Worm (Caenorhabditis elegans) whole organism, late embryonic: ENCODE data around the gene T04A6.3.
A peak's percentile ranks its signal among the peaks of the same experiment; 100 is the strongest.

Experiments used
- C08G9.2 ChIP-seq: sonication (generic microtip); optimal IDR thresholded peaks from 2 replicates; lab custom pipeline; 2016; ENCODE audit warnings: mild to moderate bottlenecking, missing genetic modification characterization, moderate library complexity, missing compliant biosample characterization
- C38D4.7 ChIP-seq: fragments of 200-800 bp; sonication (Bioruptor generic); optimal IDR thresholded peaks from 2 replicates; lab custom pipeline; 2018; ENCODE audit warnings: mild to moderate bottlenecking, missing genetic modification characterization, moderate library complexity, missing compliant biosample characterization
- F13H6.1 ChIP-seq: sonication (generic microtip); optimal IDR thresholded peaks from 2 replicates; lab custom pipeline; 2016; ENCODE audit warnings: missing genetic modification characterization, missing compliant biosample characterization
- K02D7.2 ChIP-seq: sonication (generic microtip); optimal IDR thresholded peaks from 2 replicates; lab custom pipeline; 2017; ENCODE audit warnings: mild to moderate bottlenecking, missing genetic modification characterization, missing compliant biosample characterization
- K09A11.1 ChIP-seq: sonication (generic microtip); optimal IDR thresholded peaks from 2 replicates; lab custom pipeline; 2017; ENCODE audit warnings: antibody characterized with exemption, mild to moderate bottlenecking, missing genetic modification characterization, missing compliant biosample characterization; ENCODE audit not compliant: insufficient read depth
- ahr-1 ChIP-seq: sonication (generic microtip); optimal IDR thresholded peaks from 2 replicates; lab custom pipeline; 2016; ENCODE audit warnings: missing genetic modification characterization, missing compliant biosample characterization
- ama-1 ChIP-seq: fragments of 150-350 bp; optimal IDR thresholded peaks from 2 replicates; lab custom pipeline; 2014
- ceh-14 ChIP-seq: sonication (generic microtip); optimal IDR thresholded peaks from 2 replicates; lab custom pipeline; 2016; ENCODE audit warnings: missing genotype, missing genetic modification characterization, missing compliant biosample characterization
- ceh-18 ChIP-seq: sonication (generic microtip); optimal IDR thresholded peaks from 2 replicates; lab custom pipeline; 2016; ENCODE audit warnings: missing genetic modification characterization, missing compliant biosample characterization
- ceh-2 ChIP-seq: sonication (generic microtip); optimal IDR thresholded peaks from 2 replicates; lab custom pipeline; 2016; ENCODE audit warnings: missing genotype, missing genetic modification characterization, missing compliant biosample characterization
- ceh-22 ChIP-seq: sonication (generic microtip); optimal IDR thresholded peaks from 2 replicates; lab custom pipeline; 2017; ENCODE audit warnings: missing biosample characterization, missing genetic modification characterization
- ceh-30 ChIP-seq: fragments of 150-350 bp; optimal IDR thresholded peaks from 2 replicates; lab custom pipeline; 2014; ENCODE audit warnings: missing biosample characterization, missing genetic modification characterization
- ceh-31 ChIP-seq: sonication (generic microtip); optimal IDR thresholded peaks from 2 replicates; lab custom pipeline; 2016; ENCODE audit warnings: missing genetic modification characterization, missing compliant biosample characterization
- ceh-34 ChIP-seq: sonication (generic microtip); optimal IDR thresholded peaks from 2 replicates; lab custom pipeline; 2016; ENCODE audit warnings: mild to moderate bottlenecking, missing genetic modification characterization, missing compliant biosample characterization
- ceh-48 ChIP-seq: sonication (generic microtip); optimal IDR thresholded peaks from 2 replicates; lab custom pipeline; 2016; ENCODE audit warnings: missing genetic modification characterization, inconsistent platforms, missing compliant biosample characterization
- ceh-9 ChIP-seq: sonication (generic microtip); optimal IDR thresholded peaks from 2 replicates; lab custom pipeline; 2016; ENCODE audit warnings: mild to moderate bottlenecking, missing genetic modification characterization, inconsistent platforms, missing compliant biosample characterization
- che-1 ChIP-seq: sonication (generic microtip); optimal IDR thresholded peaks from 2 replicates; lab custom pipeline; 2016; ENCODE audit warnings: mild to moderate bottlenecking, missing genetic modification characterization, missing compliant biosample characterization
- dmd-4 ChIP-seq: sonication (generic microtip); optimal IDR thresholded peaks from 2 replicates; lab custom pipeline; 2016; ENCODE audit warnings: borderline replicate concordance, missing genetic modification characterization, missing compliant biosample characterization
- dve-1 ChIP-seq: sonication (generic microtip); optimal IDR thresholded peaks from 2 replicates; lab custom pipeline; 2017; ENCODE audit warnings: antibody characterized with exemption, mild to moderate bottlenecking, missing genetic modification characterization, missing compliant biosample characterization
- elt-4 ChIP-seq: sonication (generic microtip); optimal IDR thresholded peaks from 2 replicates; lab custom pipeline; 2016; ENCODE audit warnings: missing genetic modification characterization, missing compliant biosample characterization
- ets-4 ChIP-seq: sonication (generic microtip); optimal IDR thresholded peaks from 2 replicates; lab custom pipeline; 2016; ENCODE audit warnings: missing genetic modification characterization, missing compliant biosample characterization
- fax-1 ChIP-seq: sonication (generic microtip); optimal IDR thresholded peaks from 2 replicates; lab custom pipeline; 2016; ENCODE audit warnings: missing genotype, missing genetic modification characterization, missing compliant biosample characterization
- fkh-6 ChIP-seq: sonication (generic microtip); optimal IDR thresholded peaks from 2 replicates; lab custom pipeline; 2016; ENCODE audit warnings: missing genetic modification characterization, missing compliant biosample characterization
- gmeb-2 ChIP-seq: sonication (generic microtip); optimal IDR thresholded peaks from 2 replicates; lab custom pipeline; 2016; ENCODE audit warnings: missing genetic modification characterization, inconsistent platforms, missing compliant biosample characterization
- hlh-15 ChIP-seq: sonication (generic microtip); optimal IDR thresholded peaks from 2 replicates; lab custom pipeline; 2016; ENCODE audit warnings: missing genetic modification characterization, missing compliant biosample characterization
- hlh-8 ChIP-seq: sonication (generic microtip); optimal IDR thresholded peaks from 2 replicates; lab custom pipeline; 2016; ENCODE audit warnings: missing genotype, missing genetic modification characterization, missing compliant biosample characterization
- lim-6 ChIP-seq: sonication (generic microtip); optimal IDR thresholded peaks from 2 replicates; lab custom pipeline; 2016; ENCODE audit warnings: missing genetic modification characterization, missing compliant biosample characterization
- lin-11 ChIP-seq: fragments of 200-800 bp; sonication (Bioruptor generic); optimal IDR thresholded peaks from 2 replicates; lab custom pipeline; 2018; ENCODE audit warnings: mild to moderate bottlenecking, missing genetic modification characterization, missing compliant biosample characterization
- madf-2 ChIP-seq: sonication (generic microtip); optimal IDR thresholded peaks from 2 replicates; lab custom pipeline; 2017; ENCODE audit warnings: missing genetic modification characterization, missing compliant biosample characterization
- mec-3 ChIP-seq: sonication (generic microtip); optimal IDR thresholded peaks from 2 replicates; lab custom pipeline; 2016; ENCODE audit warnings: borderline replicate concordance, missing genetic modification characterization, missing compliant biosample characterization
- nfya-1 ChIP-seq: sonication (generic microtip); optimal IDR thresholded peaks from 2 replicates; lab custom pipeline; 2017; ENCODE audit warnings: missing genetic modification characterization, mild to moderate bottlenecking, missing compliant biosample characterization, antibody characterized with exemption, moderate library complexity
- nhr-11 ChIP-seq: fragments of 150-350 bp; optimal IDR thresholded peaks from 2 replicates; lab custom pipeline; 2014; ENCODE audit warnings: missing biosample characterization, missing genetic modification characterization
- nhr-232 ChIP-seq: sonication (generic microtip); optimal IDR thresholded peaks from 2 replicates; lab custom pipeline; 2016; ENCODE audit warnings: missing genetic modification characterization, missing compliant biosample characterization
- npax-4 ChIP-seq: sonication (generic microtip); optimal IDR thresholded peaks from 2 replicates; lab custom pipeline; 2016; ENCODE audit warnings: missing genetic modification characterization, missing compliant biosample characterization
- odd-2 ChIP-seq: sonication (generic microtip); optimal IDR thresholded peaks from 2 replicates; lab custom pipeline; 2017; ENCODE audit warnings: antibody characterized with exemption, mild to moderate bottlenecking, missing genetic modification characterization, missing compliant biosample characterization
- pag-3 ChIP-seq: sonication (generic microtip); optimal IDR thresholded peaks from 2 replicates; lab custom pipeline; 2016; ENCODE audit warnings: missing compliant biosample characterization, missing genetic modification characterization, borderline replicate concordance
- pax-1 ChIP-seq: fragments of 150-350 bp; optimal IDR thresholded peaks from 2 replicates; lab custom pipeline; 2014; ENCODE audit warnings: missing biosample characterization, missing genetic modification characterization
- pha-2 ChIP-seq: sonication (generic microtip); optimal IDR thresholded peaks from 2 replicates; lab custom pipeline; 2017; ENCODE audit warnings: mild to moderate bottlenecking, missing genetic modification characterization, missing compliant biosample characterization
- pqm-1 ChIP-seq: sonication (generic microtip); optimal IDR thresholded peaks from 2 replicates; lab custom pipeline; 2016; ENCODE audit warnings: missing genetic modification characterization, missing compliant biosample characterization
- pros-1 ChIP-seq: fragments of 150-350 bp; optimal IDR thresholded peaks from 2 replicates; lab custom pipeline; 2014; ENCODE audit warnings: missing biosample characterization, missing genetic modification reagents, missing genetic modification characterization
- ref-2 ChIP-seq: sonication (generic microtip); optimal IDR thresholded peaks from 2 replicates; lab custom pipeline; 2016; ENCODE audit warnings: missing genetic modification characterization, missing compliant biosample characterization
- rnt-1 ChIP-seq: sonication (generic microtip); optimal IDR thresholded peaks from 2 replicates; lab custom pipeline; 2016; ENCODE audit warnings: missing genetic modification characterization, missing compliant biosample characterization
- sox-2 ChIP-seq: fragments of 200-800 bp; sonication (Bioruptor generic); IDR thresholded peaks from 2 replicates; pipeline ENCODE4 v1.3.6; 2022; ENCODE audit warnings: missing genetic modification reagents, missing genetic modification characterization, missing compliant biosample characterization
- syd-9 ChIP-seq: sonication (generic microtip); optimal IDR thresholded peaks from 2 replicates; lab custom pipeline; 2016; ENCODE audit warnings: mild to moderate bottlenecking, missing genetic modification characterization, moderate library complexity, missing compliant biosample characterization
- tbx-2 ChIP-seq: sonication (generic microtip); optimal IDR thresholded peaks from 2 replicates; lab custom pipeline; 2016; ENCODE audit warnings: missing genetic modification characterization, missing compliant biosample characterization
- tbx-7 ChIP-seq: sonication (generic microtip); optimal IDR thresholded peaks from 2 replicates; lab custom pipeline; 2016; ENCODE audit warnings: missing genotype, missing genetic modification characterization, missing compliant biosample characterization
- unc-55 ChIP-seq: sonication (generic microtip); optimal IDR thresholded peaks from 2 replicates; lab custom pipeline; 2017; ENCODE audit warnings: missing biosample characterization, missing genetic modification reagents, missing genetic modification characterization
- unc-86 ChIP-seq: sonication (generic microtip); optimal IDR thresholded peaks from 2 replicates; lab custom pipeline; 2016; ENCODE audit warnings: missing genetic modification characterization, missing compliant biosample characterization

The T04A6.3 gene

DNA sequence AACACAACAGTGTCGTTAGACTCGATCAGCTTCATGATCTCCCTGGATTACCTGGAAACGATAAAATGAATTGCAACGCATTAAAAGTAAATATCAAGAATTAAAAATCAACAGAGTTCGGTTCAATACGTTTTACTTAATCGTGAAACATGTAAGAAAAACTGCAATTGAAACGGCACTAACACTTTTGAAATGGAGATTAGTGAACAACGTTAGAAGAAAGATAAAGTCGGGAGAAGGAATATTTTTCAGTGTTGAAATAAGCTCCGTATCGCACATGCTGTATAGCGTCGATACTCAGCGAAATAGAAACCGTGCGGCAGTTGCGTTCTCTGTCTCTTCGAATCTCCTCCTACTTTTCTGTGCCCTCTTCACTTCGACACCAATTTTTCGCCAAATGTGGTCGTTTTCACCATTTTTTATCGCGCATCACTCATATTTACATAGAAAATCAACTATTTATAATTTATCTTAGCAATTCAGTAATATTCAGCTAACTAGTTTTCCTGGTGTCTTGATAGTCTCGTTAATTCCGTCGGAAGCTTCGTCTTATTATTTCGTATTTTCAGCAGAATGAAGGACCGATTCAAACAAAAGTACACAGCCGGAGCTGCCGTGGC, 35.2 kb downstream of the T04A6.3 start, which contains the start of the genes rpl-9 and lpd-7 (continued):
- TF ChIP-seq C08G9.2 (tag; lab: Kevin White, UChicago) (no peak), unc-55 (GFP tag; lab: Kevin White, UChicago) (no peak), lim-6 (no peak), ets-4 (no peak), tbx-7 (no peak), nhr-232 (no peak), unc-86 (no peak), madf-2 (tag; lab: Kevin White, UChicago) (no peak), fax-1 (tag; lab: Kevin White, UChicago) (no peak), sox-2 (GFP tag; lab: Robert Waterston, UW) (no peak), ahr-1 (tag; lab: Kevin White, UChicago) (no peak), pax-1 (tag; lab: Kevin White, UChicago) (peak; percentile 46), pag-3 (no peak), K02D7.2 (tag; lab: Kevin White, UChicago) (no peak), syd-9 (tag; lab: Kevin White, UChicago) (no peak), ceh-18 (tag; lab: Kevin White, UChicago) (peak; percentile 54), pros-1 (tag; lab: Kevin White, UChicago) (no peak), ceh-30 (tag; lab: Kevin White, UChicago) (no peak), hlh-15 (tag; lab: Kevin White, UChicago) (no peak), lin-11 (tag; lab: Kevin White, UChicago) (no peak), pha-2 (tag; lab: Kevin White, UChicago) (no peak), odd-2 (tag; lab: Kevin White, UChicago) (no peak), npax-4 (tag; lab: Kevin White, UChicago) (no peak), ceh-14 (tag; lab: Kevin White, UChicago) (no peak), ref-2 (no peak), ceh-22 (tag; lab: Kevin White, UChicago) (no peak), gmeb-2 (no peak), nfya-1 (tag; lab: Kevin White, UChicago) (peak; percentile 80), nhr-11 (tag; lab: Kevin White, UChicago) (no peak), K09A11.1 (tag; lab: Kevin White, UChicago) (no peak), ceh-2 (tag; lab: Kevin White, UChicago) (no peak), C38D4.7 (GFP tag; lab: Kevin White, UChicago) (no peak), pqm-1 (tag; lab: Kevin White, UChicago) (no peak), hlh-8 (tag; lab: Kevin White, UChicago) (no peak), dmd-4 (tag; lab: Kevin White, UChicago) (no peak), ceh-34 (tag; lab: Kevin White, UChicago) (peak; percentile 59), ceh-31 (tag; lab: Kevin White, UChicago) (peak; percentile 61), F13H6.1 (tag; lab: Kevin White, UChicago) (peak; percentile 1), mec-3 (tag; lab: Kevin White, UChicago) (no peak), che-1 (tag; lab: Kevin White, UChicago) (no peak), ceh-48 (tag; lab: Kevin White, UChicago) (no peak), tbx-2 (peak; percentile 42), dve-1 (tag; lab: Kevin White, UChicago) (peak; percentile 46), rnt-1 (tag; lab: Kevin White, UChicago) (peak; percentile 24), ama-1 (no peak), elt-4 (tag; lab: Kevin White, UChicago) (no peak), ceh-9 (tag; lab: Kevin White, UChicago) (no peak), fkh-6 (tag; lab: Kevin White, UChicago) (no peak)
